Worm (Caenorhabditis elegans): ENCODE results near the gene cpna-2.

- TF ChIP-seq ctbp-1 (GFP tag; IDR thresholded peaks at IDR 0.05) (no peak), unc-62 (GFP tag; optimal IDR thresholded peaks at IDR 0.05 in 1 of 2) (no peak), unc-62 (tag; optimal IDR thresholded peaks at IDR 0.05) (no peak), snpc-4 (tag; optimal IDR thresholded peaks at IDR 0.05) (no peak), nhr-42 (GFP tag; IDR thresholded peaks at IDR 0.05) (no peak), lin-39 (tag; optimal IDR thresholded peaks at IDR 0.05) (no peak), aly-2 (tag; optimal IDR thresholded peaks at IDR 0.05) (no peak), lsy-2 (tag; optimal IDR thresholded peaks at IDR 0.05) (no peak), mdl-1 (tag; optimal IDR thresholded peaks at IDR 0.05) (no peak), ztf-11 (tag; optimal IDR thresholded peaks at IDR 0.05) (no peak), dve-1 (tag; optimal IDR thresholded peaks at IDR 0.05; ENCODE audit: insufficient read depth) (no peak)
Observed at ce11 chrII:7792514-7792913, 67.8 kb downstream of the cpna-2 start.
